Fruit fly (Drosophila melanogaster) whole organism, pupa: ENCODE results near the gene CG46448.

Experiments
- CG12605 ChIP-seq: fragments of 200-800 bp; sonication (Bioruptor generic); IDR thresholded peaks from 2 replicates; pipeline ENCODE4 v1.3.6; 2022; ENCODE audit warnings: missing biosample characterization, missing genetic modification characterization
- CG14655 ChIP-seq: fragments of 200-800 bp; sonication (Bioruptor generic); optimal IDR thresholded peaks from 3 replicates; lab custom pipeline; 2017; ENCODE audit warnings: mild to moderate bottlenecking, missing biosample characterization, missing genetic modification reagents, missing genetic modification characterization
- CG32121 ChIP-seq: fragments of 200-800 bp; sonication (Bioruptor generic); IDR thresholded peaks from 2 replicates; pipeline ENCODE4 v1.3.6; 2022; ENCODE audit warnings: missing biosample characterization, missing genetic modification characterization
- CG34367 ChIP-seq: fragments of 200-800 bp; sonication (Bioruptor generic); optimal IDR thresholded peaks from 2 replicates; lab custom pipeline; 2018; ENCODE audit warnings: missing biosample characterization, mild to moderate bottlenecking, missing genetic modification characterization
- D1 ChIP-seq: fragments of 200-800 bp; sonication (Bioruptor generic); optimal IDR thresholded peaks from 2 replicates; lab custom pipeline; 2018; ENCODE audit warnings: missing biosample characterization, mild to moderate bottlenecking, missing genetic modification characterization, moderate library complexity
- EcR ChIP-seq: fragments of 200-800 bp; sonication (Bioruptor generic); optimal IDR thresholded peaks from 3 replicates; lab custom pipeline; 2019; ENCODE audit warnings: missing biosample characterization, missing genetic modification characterization, mild to moderate bottlenecking, moderate library complexity, missing genetic modification reagents
- Ets98B ChIP-seq: fragments of 200-800 bp; sonication (Bioruptor generic); IDR thresholded peaks from 2 replicates; pipeline ENCODE4 v1.3.6; 2022; ENCODE audit warnings: missing biosample characterization, missing genetic modification characterization
- Pif1A ChIP-seq: fragments of 200-800 bp; sonication (Bioruptor generic); optimal IDR thresholded peaks from 3 replicates; lab custom pipeline; 2016; ENCODE audit warnings: missing biosample characterization, missing genetic modification characterization
- fd96Ca ChIP-seq: fragments of 200-800 bp; sonication (Bioruptor generic); IDR thresholded peaks from 3 replicates; pipeline ENCODE4 v1.3.6; 2022; ENCODE audit warnings: missing biosample characterization, missing genetic modification characterization
- gl ChIP-seq: fragments of 200-800 bp; sonication (Bioruptor generic); optimal IDR thresholded peaks from 2 replicates; lab custom pipeline; 2018; ENCODE audit warnings: missing biosample characterization, mild to moderate bottlenecking, missing genetic modification characterization
- rn ChIP-seq: fragments of 200-800 bp; sonication (Bioruptor generic); IDR thresholded peaks from 2 replicates; pipeline ENCODE4 v1.3.6; 2022; ENCODE audit warnings: missing biosample characterization, missing genetic modification characterization

dm6 chr2L:2420490-2420889 lies 29.0 kb downstream of the CG46448 start, which contains the start of gene CG9886:
- TF ChIP-seq rn (GFP tag; lab: Robert Waterston, UW) (no peak), CG34367 (tag; lab: Kevin White, UChicago) (peak; percentile 32), EcR (no peak), CG12605 (GFP tag; lab: Robert Waterston, UW) (no peak), gl (no peak), D1 (tag; lab: Kevin White, UChicago) (no peak), Ets98B (GFP tag; lab: Robert Waterston, UW) (peak; percentile 56; the same call in 1 of the 2 replicates), CG32121 (peak; percentile 32; the same call in 1 of the 2 replicates), fd96Ca (GFP tag; lab: Robert Waterston, UW) (no peak), Pif1A (GFP tag; lab: Kevin White, UChicago) (no peak), CG14655 (peak; percentile 37)
